Fruit fly (Drosophila melanogaster) whole organism, wandering third instar larva: Measurements from ENCODE around the gene CG12689.

Source experiments
- Abd-B ChIP-seq: fragments of >200 bp; optimal IDR thresholded peaks from 2 replicates; lab custom pipeline; 2017; ENCODE audit warnings: missing biosample characterization, missing genetic modification characterization
- CG9705 ChIP-seq: fragments of 200-800 bp; sonication (Bioruptor generic); optimal IDR thresholded peaks from 2 replicates; lab custom pipeline; 2018; ENCODE audit warnings: missing biosample characterization, mild to moderate bottlenecking, missing genetic modification characterization
- GATAd ChIP-seq: sonication (Bioruptor generic); optimal IDR thresholded peaks from 2 replicates; lab custom pipeline; 2016; ENCODE audit warnings: missing biosample characterization, missing genetic modification characterization
- br ChIP-seq: fragments of 200-800 bp; sonication (Bioruptor generic); optimal IDR thresholded peaks from 2 replicates; lab custom pipeline; 2016; ENCODE audit warnings: missing biosample characterization, missing genetic modification characterization
- dl ChIP-seq, 2 experiments: fragments of 175-275, 200-275 bp in 1 of 2; fragments of 200-275 bp in 1 of 2; sonication (Bioruptor generic); optimal IDR thresholded peaks; lab custom pipeline; 2018; ENCODE audit warnings: mild to moderate bottlenecking in 2 of 2, missing biosample characterization in 2 of 2, missing genetic modification characterization in 2 of 2, moderate library complexity in 2 of 2; ENCODE audit not compliant: partially characterized antibody in 2 of 2, insufficient read depth in 1 of 2
- dsf ChIP-seq: sonication (Bioruptor generic); optimal IDR thresholded peaks from 2 replicates; lab custom pipeline; 2016; ENCODE audit warnings: missing biosample characterization, missing genetic modification characterization, borderline replicate concordance
- sv ChIP-seq: fragments of 200-800 bp; sonication (Bioruptor generic); optimal IDR thresholded peaks from 3 replicates; lab custom pipeline; 2016; ENCODE audit warnings: missing biosample characterization, missing genetic modification characterization
- usp ChIP-seq: fragments of >200 bp; optimal IDR thresholded peaks from 2 replicates; lab custom pipeline; 2017; ENCODE audit warnings: missing biosample characterization, missing genetic modification characterization

DNA sequence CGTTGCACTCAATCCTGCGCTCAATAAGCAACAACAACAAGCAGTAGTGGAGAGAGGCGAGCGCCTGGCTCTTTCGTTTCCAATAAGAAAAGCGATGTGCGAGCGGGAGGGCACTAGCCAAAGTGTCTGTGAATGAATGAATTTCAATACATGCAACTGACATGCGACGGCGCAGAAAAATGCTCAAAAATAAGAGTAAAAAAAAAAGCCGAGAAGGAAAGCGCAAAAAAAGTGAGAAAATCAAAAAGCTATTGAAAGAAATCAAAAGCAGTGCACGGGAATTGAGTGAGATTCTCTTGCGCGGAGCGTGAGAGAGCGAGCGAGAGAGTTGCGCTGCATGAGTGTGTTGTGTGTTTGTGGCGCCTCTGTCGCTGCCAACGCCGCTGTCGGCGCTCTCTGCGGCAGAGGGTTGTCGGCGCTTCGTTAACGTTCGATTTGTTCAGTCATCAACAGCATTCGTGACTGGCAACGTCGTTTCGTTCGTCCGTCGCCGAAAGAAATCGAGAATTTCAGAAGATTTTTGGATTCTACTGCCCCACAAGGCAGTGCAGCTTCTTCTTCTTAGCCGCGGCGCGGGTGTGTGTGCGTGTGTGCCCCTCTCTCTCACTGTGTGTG is 22.2 kb upstream of the CG12689 start, which contains the start of gene ct:
- TF ChIP-seq sv (GFP tag; lab: Kevin White, UChicago) (no peak), dsf (GFP tag; lab: Kevin White, UChicago) (no peak), dl (GFP tag; optimal IDR thresholded peaks at IDR 0.05; lab: Kevin White, UChicago; ENCODE audit: insufficient read depth in 1 of 2, partially characterized antibody in 2 of 2) (peak; percentile 27 to 47), GATAd (GFP tag; lab: Kevin White, UChicago) (no peak), usp (no peak), Abd-B (GFP tag; lab: Kevin White, UChicago) (no peak), br (GFP tag; lab: Kevin White, UChicago) (no peak), CG9705 (GFP tag; lab: Kevin White, UChicago) (no peak)
